ENCODE assay signal across 4 worm cellular contexts in genomic region chrIII:178126-178525, ce11.
TF ChIP-seq lines count a peak whose summit lies in the region.

No protein-coding gene starts in this region.

TF ChIP-seq in whole organism, L4 larva, 104 proteins besides CTCF, POLR2A, EP300 and RAD21:
- TF ChIP-seq zip-11 (GFP tag; IDR thresholded peaks at IDR 0.05; lab: Robert Waterston, UW) (no peak), F26F4.8 (GFP tag; conservative IDR thresholded peaks at IDR 0.05; lab: Robert Waterston, UW) (0 out of 2 replicates have a peak, but pooled peaks have one; percentile 30)

TF ChIP-seq in whole organism, early embryonic, 17 proteins besides CTCF, POLR2A, EP300 and RAD21:
- TF ChIP-seq F13C5.2 (tag; optimal IDR thresholded peaks at IDR 0.05; lab: Kevin White, UChicago), result no peak
- TF ChIP-seq ama-1 (optimal IDR thresholded peaks at IDR 0.05; lab: Kevin White, UChicago), result peak; percentile 91
- TF ChIP-seq sea-1 (GFP tag; conservative IDR thresholded peaks at IDR 0.05; lab: Robert Waterston, UW), result peak; percentile 67; the same call in 1 of the 2 replicates

TF ChIP-seq in whole organism, late embryonic, 69 proteins besides CTCF, POLR2A, EP300 and RAD21:
- TF ChIP-seq elt-2 (tag; optimal IDR thresholded peaks at IDR 0.05; lab: Kevin White, UChicago) (no peak), hlh-8 (tag; optimal IDR thresholded peaks at IDR 0.05; lab: Kevin White, UChicago) (no peak), ceh-34 (tag; optimal IDR thresholded peaks at IDR 0.05; lab: Kevin White, UChicago) (no peak), sox-4 (tag; optimal IDR thresholded peaks at IDR 0.05; lab: Kevin White, UChicago) (no peak), madf-2 (tag; optimal IDR thresholded peaks at IDR 0.05; lab: Kevin White, UChicago) (peak; percentile 23), unc-86 (tag; optimal IDR thresholded peaks at IDR 0.05; lab: Kevin White, UChicago) (no peak)

TF ChIP-seq in whole organism, mixed stage, embryonic, 35 proteins besides CTCF, POLR2A, EP300 and RAD21:
- TF ChIP-seq mep-1 (tag; optimal IDR thresholded peaks at IDR 0.05; lab: Kevin White, UChicago) (no peak), unc-62 (GFP tag; optimal IDR thresholded peaks at IDR 0.05; lab: Kevin White, UChicago) (no peak), nhr-12 (tag; optimal IDR thresholded peaks at IDR 0.05; lab: Kevin White, UChicago) (no peak), lin-13 (tag; optimal IDR thresholded peaks at IDR 0.05; lab: Kevin White, UChicago) (no peak), ceh-83 (GFP tag; optimal IDR thresholded peaks at IDR 0.05; lab: Kevin White, UChicago) (no peak), tbx-8 (GFP tag; optimal IDR thresholded peaks at IDR 0.05; lab: Kevin White, UChicago) (peak; percentile 23), ceh-39 (tag; optimal IDR thresholded peaks at IDR 0.05; lab: Kevin White, UChicago) (no peak)
